Fruit fly (Drosophila melanogaster): ENCODE results near the gene CG15169.
A peak's percentile ranks its signal among the peaks of the same experiment; 100 is the strongest.

DNA sequence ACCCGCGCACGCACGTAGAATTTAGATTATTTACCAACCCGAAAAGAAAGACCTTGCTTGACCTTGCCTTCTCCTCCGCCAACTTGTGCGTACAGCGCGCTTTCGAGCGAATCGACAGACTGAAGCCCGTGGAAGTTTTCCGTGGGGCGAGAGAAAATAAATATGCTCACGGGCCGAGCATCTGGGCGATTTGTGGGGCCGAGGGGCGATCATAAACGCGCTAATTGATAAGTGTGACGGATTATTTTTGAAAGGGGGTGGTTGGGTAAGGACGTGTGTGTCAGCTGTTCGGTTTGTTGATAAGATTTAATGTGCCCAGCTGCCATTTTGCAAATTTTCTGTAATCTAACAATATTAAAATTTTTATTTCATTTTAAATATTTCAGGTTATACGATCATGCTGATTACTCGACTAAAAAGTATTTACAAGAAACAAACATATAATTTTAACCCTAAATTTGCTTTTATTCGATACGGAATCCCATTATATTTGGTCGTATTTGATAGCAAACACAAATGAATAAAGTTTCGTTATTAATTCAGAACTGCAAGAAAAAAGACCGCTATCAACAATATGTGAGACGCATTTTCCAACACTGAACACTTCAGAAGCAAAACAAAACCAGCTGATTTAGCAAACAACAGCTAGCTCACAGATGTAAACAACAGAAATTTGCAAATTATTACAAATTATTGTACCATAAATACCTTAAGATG is 16.6 kb upstream of the CG15169 start, which contains the start of the genes L2HGDH and CG10431:
- TF ChIP-seq CG14050 (GFP tag; IDR thresholded peaks at IDR 0.05) (no peak), Lhr (GFP tag; optimal IDR thresholded peaks at IDR 0.05) (peak; percentile 36), CG8281 (tag; optimal IDR thresholded peaks at IDR 0.05) (no peak), pita (GFP tag; optimal IDR thresholded peaks at IDR 0.05) (no peak)

Measured in whole organism, embryonic.